Worm (Caenorhabditis elegans) whole organism, late embryonic: ENCODE measurements around the gene twk-7.

Experiments
- F13H6.1 ChIP-seq: sonication (generic microtip); optimal IDR thresholded peaks from 2 replicates; lab custom pipeline; 2016; ENCODE audit warnings: missing genetic modification characterization, missing compliant biosample characterization
- ama-1 ChIP-seq: fragments of 150-350 bp; optimal IDR thresholded peaks from 2 replicates; lab custom pipeline; 2014
- ceh-14 ChIP-seq: sonication (generic microtip); optimal IDR thresholded peaks from 2 replicates; lab custom pipeline; 2016; ENCODE audit warnings: missing genotype, missing genetic modification characterization, missing compliant biosample characterization
- fkh-10 ChIP-seq: fragments of 150-350 bp; optimal IDR thresholded peaks from 2 replicates; lab custom pipeline; 2014; ENCODE audit warnings: missing biosample characterization, missing genetic modification reagents, missing genetic modification characterization
- hlh-30 ChIP-seq: sonication (generic microtip); optimal IDR thresholded peaks from 2 replicates; lab custom pipeline; 2017; ENCODE audit warnings: antibody characterized with exemption, missing genetic modification characterization, missing compliant biosample characterization; ENCODE audit not compliant: insufficient read depth
- nhr-11 ChIP-seq: fragments of 150-350 bp; optimal IDR thresholded peaks from 2 replicates; lab custom pipeline; 2014; ENCODE audit warnings: missing biosample characterization, missing genetic modification characterization
- pqm-1 ChIP-seq: sonication (generic microtip); optimal IDR thresholded peaks from 2 replicates; lab custom pipeline; 2016; ENCODE audit warnings: missing genetic modification characterization, missing compliant biosample characterization
- sox-4 ChIP-seq: sonication (generic microtip); optimal IDR thresholded peaks from 2 replicates; lab custom pipeline; 2017; ENCODE audit warnings: mild to moderate bottlenecking, missing genetic modification characterization, inconsistent platforms, missing compliant biosample characterization
- tbx-2 ChIP-seq: sonication (generic microtip); optimal IDR thresholded peaks from 2 replicates; lab custom pipeline; 2016; ENCODE audit warnings: missing genetic modification characterization, missing compliant biosample characterization
- ttx-3 ChIP-seq: sonication (generic microtip); optimal IDR thresholded peaks from 2 replicates; lab custom pipeline; 2016; ENCODE audit warnings: missing genetic modification reagents, missing genetic modification characterization, missing compliant biosample characterization
- unc-55 ChIP-seq: sonication (generic microtip); optimal IDR thresholded peaks from 2 replicates; lab custom pipeline; 2017; ENCODE audit warnings: missing biosample characterization, missing genetic modification reagents, missing genetic modification characterization

ce11 chrIII:8652922-8653321, 9.4 kb upstream of the twk-7 start:
- TF ChIP-seq unc-55 (GFP tag; lab: Kevin White, UChicago): no peak
- no peak for TF ChIP-seq F13H6.1 (tag; lab: Kevin White, UChicago)
- no peak for TF ChIP-seq nhr-11
- TF ChIP-seq tbx-2 (tag; lab: Kevin White, UChicago): no peak
- no peak for TF ChIP-seq pqm-1 (tag; lab: Kevin White, UChicago)
- no peak for TF ChIP-seq fkh-10 (GFP tag; lab: Kevin White, UChicago)
- TF ChIP-seq sox-4 (tag; lab: Kevin White, UChicago): peak; percentile 21
- peak; percentile 5 for TF ChIP-seq ceh-14 (tag; lab: Kevin White, UChicago)
- TF ChIP-seq hlh-30: no peak
- no peak for TF ChIP-seq ama-1
- TF ChIP-seq ttx-3 (tag; lab: Kevin White, UChicago): no peak
